Fruit fly (Drosophila melanogaster): Measurements from ENCODE around the gene Mon1.

- TF ChIP-seq ttk (optimal IDR thresholded peaks at IDR 0.05) = no peak
- no peak for TF ChIP-seq Sin3A (optimal IDR thresholded peaks at IDR 0.05)
- no peak for TF ChIP-seq insv (optimal IDR thresholded peaks at IDR 0.05)
- no peak for TF ChIP-seq psq (optimal IDR thresholded peaks at IDR 0.05)
- TF ChIP-seq h (optimal IDR thresholded peaks at IDR 0.05) = no peak
- no peak for TF ChIP-seq Myc (optimal IDR thresholded peaks at IDR 0.05)
Measured at dm6 chr2L:4852605-4853102, 2.2 kb downstream of the Mon1 start, which contains the start of gene smog.
